Worm (Caenorhabditis elegans) whole organism, midembryonic: ENCODE measurements around the gene F39C12.1.

ENCODE experiments used
- flt-1 ChIP-seq: fragments of 200-800 bp; sonication (Bioruptor generic); IDR thresholded peaks from 2 replicates; pipeline ENCODE4 v1.3.6; 2022; ENCODE audit warnings: missing genetic modification characterization, missing compliant biosample characterization
- klf-2 ChIP-seq: fragments of 200-800 bp; sonication (Bioruptor generic); conservative IDR thresholded peaks from 2 replicates; pipeline ENCODE4 v1.3.6; 2022; ENCODE audit warnings: missing genetic modification reagents, missing genetic modification characterization, missing compliant biosample characterization
- med-1 ChIP-seq: sonication (generic microtip); optimal IDR thresholded peaks from 2 replicates; lab custom pipeline; 2017; ENCODE audit warnings: missing genetic modification characterization, mild to moderate bottlenecking, missing compliant biosample characterization, antibody characterized with exemption, missing genetic modification reagents; ENCODE audit not compliant: insufficient read depth

DNA sequence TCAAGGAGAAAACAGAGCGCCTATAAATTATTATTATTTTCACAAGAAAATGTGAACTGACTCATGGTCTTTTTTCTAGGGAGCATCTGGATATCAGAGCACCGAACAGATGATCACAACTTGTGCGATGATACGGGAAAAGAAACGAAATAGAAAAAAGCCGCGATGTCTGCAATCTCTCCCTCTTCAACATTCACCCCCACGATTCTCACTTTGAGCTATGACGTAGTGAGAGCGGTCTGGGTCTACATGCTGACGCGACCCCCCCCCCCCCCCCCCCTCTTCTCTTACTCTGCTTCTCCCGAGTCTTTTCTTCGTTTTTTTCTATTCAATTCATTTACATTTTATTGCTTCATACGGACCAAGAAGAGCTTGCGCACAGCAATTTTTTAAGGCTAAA is 46.6 kb upstream of the F39C12.1 start:
- TF ChIP-seq klf-2 (GFP tag; lab: Robert Waterston, UW) (no peak), med-1 (GFP tag; lab: Kevin White, UChicago) (no peak), flt-1 (GFP tag; lab: Robert Waterston, UW) (no peak)
